Worm (Caenorhabditis elegans): ENCODE results near the gene nstp-10.

Gene nstp-10

ce11 chrV:9544176-9544632 lies 5.4 kb downstream of the nstp-10 start, which contains the start of gene mdf-1:
Gene mdf-1, minus strand, starts transcription at chrV:9544226.
- TF ChIP-seq nhr-25 (tag; optimal IDR thresholded peaks at IDR 0.05) (peak; percentile 75), hmg-11 (tag; optimal IDR thresholded peaks at IDR 0.05) (peak; percentile 85), fos-1 (tag; optimal IDR thresholded peaks at IDR 0.05) (no peak), nhr-43 (tag; optimal IDR thresholded peaks at IDR 0.05; ENCODE audit: poor library complexity, severe bottlenecking) (peak; percentile 47), pqm-1 (tag; optimal IDR thresholded peaks at IDR 0.05) (peak; percentile 58), daf-12 (tag; optimal IDR thresholded peaks at IDR 0.05) (no peak), ceh-9 (tag; optimal IDR thresholded peaks at IDR 0.05) (no peak), lsy-12 (tag; optimal IDR thresholded peaks at IDR 0.05) (peak; percentile 51), unc-39 (tag; optimal IDR thresholded peaks at IDR 0.05) (no peak), egl-5 (tag; optimal IDR thresholded peaks at IDR 0.05) (peak; percentile 17), elt-2 (tag; optimal IDR thresholded peaks at IDR 0.05) (peak; percentile 47), ZK546.5 (tag; optimal IDR thresholded peaks at IDR 0.05) (no peak), skn-1 (tag; optimal IDR thresholded peaks at IDR 0.05) (no peak), ztf-4 (tag; optimal IDR thresholded peaks at IDR 0.05) (peak; percentile 15), mml-1 (tag; optimal IDR thresholded peaks at IDR 0.05) (no peak), sea-2 (GFP tag; optimal IDR thresholded peaks at IDR 0.05) (no peak), nhr-67 (tag; optimal IDR thresholded peaks at IDR 0.05) (no peak), elt-1 (tag; optimal IDR thresholded peaks at IDR 0.05) (no peak), ama-1 (optimal IDR thresholded peaks at IDR 0.05) (peak; percentile 41), R02D3.7 (tag; optimal IDR thresholded peaks at IDR 0.05) (no peak), nhr-77 (tag; optimal IDR thresholded peaks at IDR 0.05) (no peak), lin-39 (tag; optimal IDR thresholded peaks at IDR 0.05) (peak; percentile 63), snpc-4 (tag; optimal IDR thresholded peaks at IDR 0.05) (peak; percentile 36), nhr-23 (tag; optimal IDR thresholded peaks at IDR 0.05) (peak; percentile 85), fkh-2 (tag; optimal IDR thresholded peaks at IDR 0.05) (no peak), zag-1 (tag; optimal IDR thresholded peaks at IDR 0.05) (no peak), fkh-10 (GFP tag; optimal IDR thresholded peaks at IDR 0.05) (no peak), nhr-28 (tag; optimal IDR thresholded peaks at IDR 0.05) (no peak), jun-1 (tag; optimal IDR thresholded peaks at IDR 0.05) (no peak), unc-62 (GFP tag; optimal IDR thresholded peaks at IDR 0.05) (peak; percentile 12), ceh-28 (tag; optimal IDR thresholded peaks at IDR 0.05) (peak; percentile 15), ceh-16 (tag; optimal IDR thresholded peaks at IDR 0.05) (no peak), eor-1 (tag; optimal IDR thresholded peaks at IDR 0.05) (no peak), ceh-82 (tag; optimal IDR thresholded peaks at IDR 0.05) (no peak), nhr-237 (tag; optimal IDR thresholded peaks at IDR 0.05) (no peak), nhr-76 (tag; optimal IDR thresholded peaks at IDR 0.05) (no peak), pha-4 (tag; optimal IDR thresholded peaks at IDR 0.05) (peak; percentile 55), ztf-11 (tag; optimal IDR thresholded peaks at IDR 0.05) (no peak), lin-15B (tag; optimal IDR thresholded peaks at IDR 0.05) (peak; percentile 73), tbx-2 (tag; optimal IDR thresholded peaks at IDR 0.05) (peak; percentile 14), nhr-12 (tag; optimal IDR thresholded peaks at IDR 0.05) (no peak), aly-2 (tag; optimal IDR thresholded peaks at IDR 0.05) (no peak), elt-3 (tag; optimal IDR thresholded peaks at IDR 0.05) (no peak), mdl-1 (tag; optimal IDR thresholded peaks at IDR 0.05) (no peak), nfya-1 (tag; optimal IDR thresholded peaks at IDR 0.05; ENCODE audit: insufficient read depth) (peak; percentile 82), nhr-11 (tag; optimal IDR thresholded peaks at IDR 0.05) (no peak), egl-27 (tag; optimal IDR thresholded peaks at IDR 0.05) (no peak)

DNA sequence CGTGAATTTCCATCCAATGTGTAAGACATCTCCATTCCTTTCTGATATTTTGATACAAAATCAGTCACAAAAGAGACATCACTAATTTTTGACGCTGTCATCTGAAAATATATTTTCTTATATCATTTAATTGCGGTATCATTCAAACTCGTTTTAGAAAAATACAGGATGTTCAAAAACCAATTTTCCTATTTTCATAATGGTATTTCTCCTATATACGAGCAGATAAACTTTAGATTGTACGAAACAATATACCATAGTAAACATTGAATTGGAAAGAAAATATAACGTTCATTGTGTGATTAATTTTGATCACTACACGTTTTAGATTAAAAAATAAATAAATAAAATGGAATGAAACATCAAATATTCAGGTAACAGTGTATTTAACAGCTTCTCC lies 8.1 kb downstream of the nstp-10 start, which contains the start of gene C50F4.16:
C50F4.16 (minus strand) TSS at position 101 of the 400 bp plus-strand sequence.
- no peak for TF ChIP-seq egl-5 (tag; optimal IDR thresholded peaks at IDR 0.05)
- TF ChIP-seq ceh-28 (tag; optimal IDR thresholded peaks at IDR 0.05), result no peak
- TF ChIP-seq unc-62 (GFP tag; optimal IDR thresholded peaks at IDR 0.05), result no peak
- TF ChIP-seq fkh-10 (GFP tag; optimal IDR thresholded peaks at IDR 0.05), result no peak
- no peak for TF ChIP-seq skn-1 (tag; optimal IDR thresholded peaks at IDR 0.05)
- no peak for TF ChIP-seq mml-1 (tag; optimal IDR thresholded peaks at IDR 0.05)
- TF ChIP-seq fkh-2 (tag; optimal IDR thresholded peaks at IDR 0.05), result no peak
- TF ChIP-seq hmg-11 (tag; optimal IDR thresholded peaks at IDR 0.05), result no peak
- no peak for TF ChIP-seq pha-4 (tag; optimal IDR thresholded peaks at IDR 0.05)
- no peak for TF ChIP-seq elt-1 (tag; optimal IDR thresholded peaks at IDR 0.05)
- TF ChIP-seq egl-27 (tag; optimal IDR thresholded peaks at IDR 0.05), result no peak
